Worm (Caenorhabditis elegans) whole organism, young adult: Measurements from ENCODE around the gene C04A2.15.

Source experiments
- B0035.1 ChIP-seq: sonication (generic microtip); optimal IDR thresholded peaks from 2 replicates; lab custom pipeline; 2016; ENCODE audit warnings: missing genetic modification characterization, mild to moderate bottlenecking, missing compliant biosample characterization, missing genotype, missing genetic modification reagents
- F55B11.4 ChIP-seq: sonication (generic microtip); optimal IDR thresholded peaks from 2 replicates; lab custom pipeline; 2016; ENCODE audit warnings: missing compliant biosample characterization, missing genetic modification characterization, borderline replicate concordance; ENCODE audit not compliant: insufficient read depth
- Y95B8A.8 ChIP-seq: fragments of 200-800 bp; sonication (Bioruptor generic); IDR thresholded peaks from 2 replicates; pipeline ENCODE4 v1.3.6; 2022; ENCODE audit warnings: missing genetic modification reagents, missing genetic modification characterization, missing compliant biosample characterization
- aptf-3 ChIP-seq: fragments of 200-800 bp; sonication (Bioruptor generic); IDR thresholded peaks from 2 replicates; pipeline ENCODE4 v1.3.6; 2022; ENCODE audit warnings: missing genetic modification characterization, missing compliant biosample characterization
- attf-6 ChIP-seq: fragments of 200-800 bp; sonication (Bioruptor generic); IDR thresholded peaks from 2 replicates; pipeline ENCODE4 v1.3.6; 2022; ENCODE audit warnings: missing genetic modification reagents, missing genetic modification characterization, missing compliant biosample characterization
- bed-2 ChIP-seq: fragments of 200-800 bp; sonication (Bioruptor generic); IDR thresholded peaks from 2 replicates; pipeline ENCODE4 v1.3.6; 2022; ENCODE audit warnings: missing genetic modification reagents, missing genetic modification characterization, missing compliant biosample characterization
- ccch-3 ChIP-seq: fragments of 200-800 bp; sonication (Bioruptor generic); optimal IDR thresholded peaks from 2 replicates; lab custom pipeline; 2018; ENCODE audit warnings: mild to moderate bottlenecking, missing genetic modification characterization, missing compliant biosample characterization
- ceh-91 ChIP-seq: fragments of 200-800 bp; sonication (Bioruptor generic); IDR thresholded peaks from 2 replicates; pipeline ENCODE4 v1.3.6; 2022; ENCODE audit warnings: missing genetic modification reagents, missing genetic modification characterization, missing compliant biosample characterization
- chd-7 ChIP-seq: sonication (generic microtip); optimal IDR thresholded peaks from 2 replicates; lab custom pipeline; 2016; ENCODE audit warnings: mild to moderate bottlenecking, missing genetic modification characterization, moderate library complexity, missing compliant biosample characterization
- egl-18 ChIP-seq: fragments of 200-800 bp; sonication (Bioruptor generic); IDR thresholded peaks from 2 replicates; pipeline ENCODE4 v1.3.6; 2022; ENCODE audit warnings: missing genetic modification reagents, missing genetic modification characterization, missing compliant biosample characterization
- egl-44 ChIP-seq: fragments of 200-800 bp; sonication (Bioruptor generic); IDR thresholded peaks from 2 replicates; pipeline ENCODE4 v1.3.6; 2022; ENCODE audit warnings: missing genetic modification reagents, missing genetic modification characterization, missing compliant biosample characterization
- egrh-3 ChIP-seq: fragments of 200-800 bp; sonication (Bioruptor generic); IDR thresholded peaks from 2 replicates; pipeline ENCODE4 v1.3.6; 2022; ENCODE audit warnings: missing genetic modification reagents, missing genetic modification characterization, missing compliant biosample characterization
- ekl-4 ChIP-seq: fragments of 200-800 bp; sonication (Bioruptor generic); IDR thresholded peaks from 2 replicates; pipeline ENCODE4 v1.3.6; 2022; ENCODE audit warnings: missing genetic modification reagents, missing genetic modification characterization, missing compliant biosample characterization
- lin-26 ChIP-seq: fragments of 200-800 bp; sonication (Bioruptor generic); IDR thresholded peaks from 2 replicates; pipeline ENCODE4 v1.3.6; 2022; ENCODE audit warnings: missing genetic modification reagents, missing genetic modification characterization, missing compliant biosample characterization
- madf-3 ChIP-seq: fragments of 200-800 bp; sonication (Bioruptor generic); IDR thresholded peaks from 2 replicates; pipeline ENCODE4 v1.3.6; 2022; ENCODE audit warnings: missing genetic modification reagents, missing genetic modification characterization, missing compliant biosample characterization
- mcd-1 ChIP-seq: fragments of 200-800 bp; sonication (Bioruptor generic); IDR thresholded peaks from 2 replicates; pipeline ENCODE4 v1.3.6; 2022; ENCODE audit warnings: missing genetic modification reagents, missing genetic modification characterization, missing compliant biosample characterization
- mes-4 ChIP-seq: sonication (generic microtip); optimal IDR thresholded peaks from 2 replicates; lab custom pipeline; 2016; ENCODE audit warnings: missing genotype, missing genetic modification characterization, missing compliant biosample characterization
- mxl-1 ChIP-seq: sonication (generic microtip); optimal IDR thresholded peaks from 2 replicates; lab custom pipeline; 2016; ENCODE audit warnings: missing genetic modification characterization, missing compliant biosample characterization
- nhr-27 ChIP-seq: fragments of 200-800 bp; sonication (Bioruptor generic); optimal IDR thresholded peaks from 2 replicates; lab custom pipeline; 2018; ENCODE audit warnings: mild to moderate bottlenecking, missing genetic modification characterization, moderate library complexity, missing compliant biosample characterization
- repo-1 ChIP-seq: sonication (generic microtip); optimal IDR thresholded peaks from 2 replicates; lab custom pipeline; 2017; ENCODE audit warnings: mild to moderate bottlenecking, missing genetic modification characterization, missing compliant biosample characterization
- snpc-1.1 ChIP-seq: sonication (generic microtip); optimal IDR thresholded peaks from 2 replicates; lab custom pipeline; 2017; ENCODE audit warnings: missing genetic modification characterization, mild to moderate bottlenecking, missing compliant biosample characterization, antibody characterized with exemption, moderate library complexity, missing genotype, missing genetic modification reagents; ENCODE audit not compliant: insufficient read depth
- snpc-4 ChIP-seq, 5 experiments: fragments of 150-350 bp in 1 of 5; sonication (generic microtip) in 4 of 5; optimal IDR thresholded peaks; 2 replicates each; lab custom pipeline; 2014 to 2018; ENCODE audit warnings: missing genetic modification characterization in 5 of 5, missing biosample characterization in 3 of 5, antibody characterized with exemption in 2 of 5, mild to moderate bottlenecking in 2 of 5, missing compliant biosample characterization in 2 of 5, missing genotype in 2 of 5, moderate library complexity in 2 of 5, missing genetic modification reagents in 1 of 5
- xnd-1 ChIP-seq: sonication (generic microtip); optimal IDR thresholded peaks from 2 replicates; lab custom pipeline; 2016; ENCODE audit warnings: missing genotype, missing genetic modification reagents, missing genetic modification characterization, missing compliant biosample characterization

C04A2.15 gene

DNA sequence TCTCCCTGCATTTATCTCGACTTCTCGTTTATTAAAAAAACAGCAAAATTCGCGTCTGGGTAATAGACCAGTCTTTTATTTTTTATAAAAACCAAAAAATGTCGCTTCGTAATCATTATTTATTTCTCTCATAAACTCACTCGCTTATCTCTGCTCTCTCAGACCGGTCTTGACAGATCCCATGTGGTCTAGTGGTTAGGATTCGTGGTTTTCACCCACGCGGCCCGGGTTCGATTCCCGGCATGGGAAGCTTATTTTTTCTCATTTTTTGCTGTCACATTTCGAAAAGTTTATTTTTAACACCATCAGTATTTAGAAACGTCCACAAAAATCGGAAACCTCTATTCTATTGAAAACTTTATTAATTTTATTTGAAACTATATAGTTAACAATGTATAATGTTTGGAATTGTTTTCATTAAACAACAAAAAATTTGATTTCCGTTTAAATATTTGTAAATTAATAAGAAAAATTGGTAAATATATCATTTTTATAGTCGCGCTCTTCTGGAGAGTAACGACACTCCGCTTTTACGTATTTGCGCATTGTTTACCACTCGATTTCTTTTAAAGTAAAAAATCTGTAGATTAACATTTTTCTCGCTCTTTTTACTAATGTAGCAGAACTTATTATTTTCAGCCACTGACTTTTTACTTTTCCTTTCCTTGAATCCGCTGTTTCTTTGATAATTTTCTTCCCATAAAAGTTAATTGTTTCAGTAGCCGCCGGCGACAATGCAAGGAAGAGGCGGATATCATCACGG lies 46.2 kb downstream of the C04A2.15 start, which contains the start of gene hrpl-1 (continued):
- TF ChIP-seq mxl-1 (tag; lab: Kevin White, UChicago) = peak; percentile 20

DNA sequence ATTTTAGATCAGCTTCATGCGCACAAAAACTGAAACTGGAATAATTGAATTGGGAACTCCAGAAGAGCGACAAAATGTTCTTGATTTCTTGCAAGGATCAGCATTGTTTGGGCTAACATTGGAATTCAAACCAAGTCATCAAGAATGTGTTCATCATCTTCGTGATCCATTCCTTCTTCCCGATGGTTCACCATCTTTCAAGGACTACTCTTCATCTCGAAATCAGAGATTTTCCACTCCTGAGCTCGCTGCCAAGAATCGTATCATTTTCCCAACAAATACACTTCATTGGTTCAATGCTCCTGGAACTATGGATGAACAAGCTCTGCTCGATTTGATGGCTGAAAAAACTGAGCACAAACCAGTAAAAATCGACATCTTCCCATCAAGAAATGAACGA lies 48.7 kb downstream of the C04A2.15 start:
- TF ChIP-seq madf-3 (GFP tag; lab: Robert Waterston, UW) = no peak
- TF ChIP-seq attf-6 (GFP tag; lab: Robert Waterston, UW) = no peak
- TF ChIP-seq B0035.1 (tag; lab: Kevin White, UChicago) = no peak
- no peak for TF ChIP-seq nhr-27 (tag; lab: Kevin White, UChicago)
- TF ChIP-seq F55B11.4 = no peak
- no peak for TF ChIP-seq xnd-1 (tag; lab: Kevin White, UChicago)
- no peak for TF ChIP-seq snpc-1.1

DNA sequence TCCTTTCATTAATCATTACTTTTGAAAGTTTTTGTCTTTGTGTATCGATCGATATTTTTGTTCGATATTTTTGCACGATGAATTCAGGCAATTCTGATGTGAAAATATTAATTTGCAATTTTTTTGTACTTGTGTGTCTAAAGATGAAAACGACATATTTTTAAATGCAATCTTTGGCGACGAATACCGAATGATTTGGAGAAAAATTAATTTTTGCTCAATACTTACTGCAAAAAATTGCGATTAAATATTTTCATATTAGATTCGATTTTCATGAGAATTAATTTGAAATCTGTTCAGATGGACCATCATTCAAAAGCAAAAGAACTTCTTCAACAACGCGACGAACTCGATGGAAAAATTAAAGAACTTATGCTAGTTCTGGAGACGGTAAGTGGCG lies 49.8 kb downstream of the C04A2.15 start, which contains the start of gene psmd-9:
TSS of gene psmd-9 (plus strand) at position 301 of the 400 bp plus-strand sequence.
- TF ChIP-seq F55B11.4 (no peak), chd-7 (tag; lab: Kevin White, UChicago) (no peak), snpc-4 (GFP tag; optimal IDR thresholded peaks at IDR 0.05; lab: Kevin White, UChicago) (no peak), snpc-4 (tag; optimal IDR thresholded peaks at IDR 0.05; lab: Kevin White, UChicago) (no peak), ceh-91 (GFP tag; lab: Robert Waterston, UW) (no peak), egl-44 (GFP tag; lab: Robert Waterston, UW) (no peak), xnd-1 (tag; lab: Kevin White, UChicago) (no peak), bed-2 (no peak), repo-1 (no peak), mes-4 (no peak), ccch-3 (GFP tag; lab: Kevin White, UChicago) (no peak), lin-26 (GFP tag; lab: Robert Waterston, UW) (no peak), aptf-3 (GFP tag; lab: Robert Waterston, UW) (no peak), egrh-3 (GFP tag; lab: Robert Waterston, UW) (no peak), mcd-1 (GFP tag; lab: Robert Waterston, UW) (no peak), ekl-4 (GFP tag; lab: Robert Waterston, UW) (no peak), egl-18 (GFP tag; lab: Robert Waterston, UW) (no peak), Y95B8A.8 (no peak)
- TF ChIP-seq, all 124 proteins: peak for 0
